Fruit fly (Drosophila melanogaster): ENCODE data around the gene CG7601.

DNA sequence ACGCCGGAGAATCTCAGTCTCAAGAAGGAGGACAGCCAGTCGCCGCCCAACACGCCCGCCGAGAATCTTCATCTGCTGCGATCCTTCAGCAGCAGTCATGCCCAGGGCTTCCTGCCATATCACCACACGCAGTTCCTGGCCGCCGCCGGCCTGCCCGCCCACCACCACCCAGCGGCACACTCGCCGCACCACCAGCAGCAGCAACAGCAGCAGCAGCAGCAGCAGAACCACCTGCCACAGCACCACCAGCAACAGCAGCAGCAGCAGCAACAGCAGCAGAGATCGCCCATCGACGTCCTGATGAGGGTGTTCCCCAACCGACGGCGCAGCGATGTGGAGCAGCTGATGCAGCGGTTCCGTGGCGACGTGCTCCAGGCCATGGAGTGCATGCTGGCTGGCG, 40.8 kb downstream of the CG7601 start:
- TF ChIP-seq jim (GFP tag; optimal IDR thresholded peaks at IDR 0.05) (no peak), Vsx2 (GFP tag; optimal IDR thresholded peaks at IDR 0.05; ENCODE audit: partially characterized antibody) (no peak), psq (GFP tag; optimal IDR thresholded peaks at IDR 0.05) (no peak), br (GFP tag; optimal IDR thresholded peaks at IDR 0.05) (no peak), Abd-B (GFP tag; optimal IDR thresholded peaks at IDR 0.05) (no peak), lola (GFP tag; optimal IDR thresholded peaks at IDR 0.05) (no peak), h (GFP tag; optimal IDR thresholded peaks at IDR 0.05) (no peak), dmrt93B (GFP tag; optimal IDR thresholded peaks at IDR 0.05) (no peak), pan (optimal IDR thresholded peaks at IDR 0.05) (no peak), fru (GFP tag; optimal IDR thresholded peaks at IDR 0.05) (no peak), dsf (GFP tag; optimal IDR thresholded peaks at IDR 0.05; ENCODE audit: borderline replicate concordance) (no peak)

Measured in whole organism, wandering third instar larva.